Fruit fly (Drosophila melanogaster) whole organism, pupa: ENCODE data around the gene crq.

Source experiments
- CG13204 ChIP-seq: fragments of 200-800 bp; sonication (Bioruptor generic); optimal IDR thresholded peaks from 2 replicates; lab custom pipeline; 2018; ENCODE audit warnings: missing biosample characterization, mild to moderate bottlenecking, missing genetic modification characterization, moderate library complexity
- CG17806 ChIP-seq: fragments of 200-800 bp; sonication (Bioruptor generic); optimal IDR thresholded peaks from 2 replicates; lab custom pipeline; 2018; ENCODE audit warnings: missing biosample characterization, mild to moderate bottlenecking, missing genetic modification characterization, moderate library complexity
- CG34367 ChIP-seq: fragments of 200-800 bp; sonication (Bioruptor generic); optimal IDR thresholded peaks from 2 replicates; lab custom pipeline; 2018; ENCODE audit warnings: missing biosample characterization, mild to moderate bottlenecking, missing genetic modification characterization
- CG8301 ChIP-seq: fragments of 200-800 bp; sonication (Bioruptor generic); optimal IDR thresholded peaks from 2 replicates; lab custom pipeline; 2018; ENCODE audit warnings: missing biosample characterization, mild to moderate bottlenecking, missing genetic modification characterization
- Pif1B ChIP-seq: fragments of 200-800 bp; sonication (Bioruptor generic); optimal IDR thresholded peaks from 3 replicates; lab custom pipeline; 2016; ENCODE audit warnings: missing biosample characterization, missing genetic modification characterization

DNA sequence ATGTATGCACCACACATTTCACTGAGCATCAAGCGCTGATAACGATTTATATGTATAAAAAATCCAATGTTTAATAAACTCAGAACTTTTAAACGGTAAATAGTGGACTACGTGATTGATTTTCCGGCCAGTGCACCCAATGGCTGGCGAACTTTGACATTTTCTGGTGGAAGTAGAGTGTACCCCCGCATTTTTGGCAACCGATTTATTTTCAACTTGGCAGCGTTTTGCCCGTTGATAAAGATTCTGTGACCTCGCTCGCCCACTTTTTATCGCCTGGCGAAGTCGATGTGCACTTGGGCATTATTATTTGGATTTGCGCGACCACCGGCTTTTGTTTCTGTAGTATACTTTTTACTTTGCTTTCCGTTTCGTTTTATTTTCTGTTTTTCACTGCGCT lies 38.9 kb downstream of the crq start:
- TF ChIP-seq CG8301 = no peak
- no peak for TF ChIP-seq Pif1B
- TF ChIP-seq CG34367 (tag; lab: Kevin White, UChicago) = no peak
- TF ChIP-seq CG13204 (GFP tag; lab: Kevin White, UChicago) = no peak
- TF ChIP-seq CG17806 (tag; lab: Kevin White, UChicago) = no peak
